Worm (Caenorhabditis elegans): ENCODE results near the gene C05D9.4.

DNA sequence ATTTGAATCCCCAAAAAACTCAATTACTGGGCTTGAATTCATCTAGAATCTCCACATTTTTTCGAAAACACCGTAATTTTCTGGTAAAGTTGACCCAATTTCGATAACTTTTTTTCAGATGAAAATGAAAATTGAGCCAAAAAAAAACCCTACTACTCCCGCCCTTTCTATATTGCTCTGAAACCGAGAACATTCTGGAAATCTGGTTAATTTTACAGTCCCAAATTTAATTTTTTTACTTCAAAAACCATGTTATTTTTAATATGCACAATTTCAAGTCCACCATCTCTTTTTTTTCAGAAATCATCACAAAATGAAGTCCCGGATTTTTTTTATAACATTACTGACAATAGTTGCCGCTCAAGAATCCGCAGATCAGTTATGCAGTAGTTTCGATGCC is 3.7 kb downstream of the C05D9.4 start, which contains the start of gene C05D9.3:
- no peak for TF ChIP-seq B0310.2 (tag; optimal IDR thresholded peaks at IDR 0.05)
- TF ChIP-seq sea-1 (GFP tag; conservative IDR thresholded peaks at IDR 0.05) = no peak
- TF ChIP-seq ets-7 (tag; optimal IDR thresholded peaks at IDR 0.05) = no peak
- no peak for TF ChIP-seq pes-1 (GFP tag; IDR thresholded peaks at IDR 0.05)
- no peak for TF ChIP-seq tra-4 (tag; optimal IDR thresholded peaks at IDR 0.05)
- TF ChIP-seq ama-1 (optimal IDR thresholded peaks at IDR 0.05) = no peak
- TF ChIP-seq scrt-1 (GFP tag; IDR thresholded peaks at IDR 0.05) = no peak
